Fruit fly (Drosophila melanogaster) whole organism, prepupa: Measurements from ENCODE around the gene Gapvd1.

ENCODE experiments used
- CG10631 ChIP-seq: fragments of 200-800 bp; sonication (Bioruptor generic); optimal IDR thresholded peaks from 2 replicates; lab custom pipeline; 2016; ENCODE audit warnings: missing biosample characterization, missing genetic modification characterization
- CG11762 ChIP-seq: fragments of 200-800 bp; sonication (Bioruptor generic); optimal IDR thresholded peaks from 3 replicates; lab custom pipeline; 2016; ENCODE audit warnings: missing biosample characterization, missing genetic modification characterization; ENCODE audit not compliant: insufficient read depth
- CG15336 ChIP-seq: fragments of 200-800 bp; sonication (Bioruptor generic); IDR thresholded peaks from 2 replicates; pipeline ENCODE4 v1.3.6; 2022; ENCODE audit warnings: missing biosample characterization, missing genetic modification characterization
- CG16779 ChIP-seq: fragments of 200-800 bp; sonication (Bioruptor generic); optimal IDR thresholded peaks from 3 replicates; lab custom pipeline; 2017; ENCODE audit warnings: missing biosample characterization, mild to moderate bottlenecking, missing genetic modification characterization
- CG31627 ChIP-seq: fragments of 200-800 bp; sonication (Bioruptor generic); optimal IDR thresholded peaks from 3 replicates; lab custom pipeline; 2016; ENCODE audit warnings: missing biosample characterization, missing genetic modification characterization
- CG32006 ChIP-seq: fragments of 200-800 bp; sonication (Bioruptor generic); optimal IDR thresholded peaks from 3 replicates; lab custom pipeline; 2017; ENCODE audit warnings: missing biosample characterization, mild to moderate bottlenecking, missing genetic modification characterization
- CG3919 ChIP-seq: fragments of 200-800 bp; sonication (Bioruptor generic); optimal IDR thresholded peaks from 3 replicates; lab custom pipeline; 2016; ENCODE audit warnings: missing biosample characterization, missing genetic modification characterization
- CG6276 ChIP-seq: fragments of 200-800 bp; sonication (Bioruptor generic); optimal IDR thresholded peaks from 2 replicates; lab custom pipeline; 2017; ENCODE audit warnings: missing biosample characterization, mild to moderate bottlenecking, missing genetic modification characterization
- CG6792 ChIP-seq: fragments of 200-800 bp; sonication (Bioruptor generic); optimal IDR thresholded peaks from 3 replicates; lab custom pipeline; 2016; ENCODE audit warnings: missing biosample characterization, missing genetic modification characterization
- CG6808 ChIP-seq: fragments of 200-800 bp; sonication (Bioruptor generic); optimal IDR thresholded peaks from 3 replicates; lab custom pipeline; 2017; ENCODE audit warnings: missing biosample characterization, missing genetic modification characterization, mild to moderate bottlenecking, moderate library complexity, missing genetic modification reagents
- CG6854 ChIP-seq: fragments of 200-800 bp; sonication (Bioruptor generic); optimal IDR thresholded peaks from 2 replicates; lab custom pipeline; 2017; ENCODE audit warnings: missing biosample characterization, mild to moderate bottlenecking, missing genetic modification characterization
- CG7368 ChIP-seq: fragments of 200-800 bp; sonication (Bioruptor generic); optimal IDR thresholded peaks from 3 replicates; lab custom pipeline; 2016; ENCODE audit warnings: missing biosample characterization, missing genetic modification characterization
- CG8119 ChIP-seq: fragments of 200-800 bp; sonication (Bioruptor generic); IDR thresholded peaks from 3 replicates; pipeline ENCODE4 v1.3.6; 2022; ENCODE audit warnings: missing biosample characterization, missing genetic modification characterization
- CG8319 ChIP-seq: fragments of 200-800 bp; sonication (Bioruptor generic); optimal IDR thresholded peaks from 3 replicates; lab custom pipeline; 2016; ENCODE audit warnings: missing biosample characterization, missing genetic modification characterization
- CG8632 ChIP-seq: fragments of 200-800 bp; sonication (Bioruptor generic); optimal IDR thresholded peaks from 3 replicates; lab custom pipeline; 2016; ENCODE audit warnings: missing biosample characterization, missing genetic modification characterization
- CG9139 ChIP-seq: fragments of 200-800 bp; sonication (Bioruptor generic); optimal IDR thresholded peaks from 3 replicates; lab custom pipeline; 2017; ENCODE audit warnings: missing biosample characterization, mild to moderate bottlenecking, missing genetic modification characterization
- Eip75B ChIP-seq: fragments of 200-800 bp; sonication (Bioruptor generic); optimal IDR thresholded peaks from 3 replicates; lab custom pipeline; 2016; ENCODE audit warnings: missing biosample characterization, missing genetic modification characterization
- Eip78C ChIP-seq: fragments of 200-800 bp; sonication (Bioruptor generic); peaks from one replicate; lab custom pipeline; 2016; ENCODE audit warnings: missing biosample characterization, missing genetic modification characterization
- Eip93F ChIP-seq: fragments of 200-800 bp; sonication (Bioruptor generic); optimal IDR thresholded peaks from 2 replicates; lab custom pipeline; 2016; ENCODE audit warnings: missing biosample characterization, mild to moderate bottlenecking, missing genetic modification characterization
- Ets21C ChIP-seq: fragments of 200-800 bp; sonication (Bioruptor generic); optimal IDR thresholded peaks from 3 replicates; lab custom pipeline; 2016; ENCODE audit warnings: missing biosample characterization, missing genetic modification characterization
- Ets96B ChIP-seq: fragments of 200-800 bp; optimal IDR thresholded peaks from 2 replicates; lab custom pipeline; 2019; ENCODE audit warnings: missing biosample characterization, mild to moderate bottlenecking, missing genetic modification characterization, moderate library complexity
- Gug ChIP-seq: fragments of 200-800 bp; sonication (Bioruptor generic); IDR thresholded peaks from 2 replicates; pipeline ENCODE4 v1.3.6; 2022; ENCODE audit warnings: missing biosample characterization, missing genetic modification characterization
- Hr38 ChIP-seq: sonication (Bioruptor generic); optimal IDR thresholded peaks from 2 replicates; lab custom pipeline; 2016; ENCODE audit warnings: missing biosample characterization, missing genetic modification characterization
- Hr39 ChIP-seq: fragments of 200-800 bp; sonication (Bioruptor generic); optimal IDR thresholded peaks from 2 replicates; lab custom pipeline; 2016; ENCODE audit warnings: missing biosample characterization, missing genetic modification characterization
- Hr4 ChIP-seq: fragments of 200-800 bp; sonication (Bioruptor generic); optimal IDR thresholded peaks from 3 replicates; lab custom pipeline; 2016; ENCODE audit warnings: missing biosample characterization, missing genetic modification characterization
- OdsH ChIP-seq: fragments of 200-800 bp; sonication (Bioruptor generic); optimal IDR thresholded peaks from 3 replicates; lab custom pipeline; 2016; ENCODE audit warnings: missing biosample characterization, missing genetic modification characterization
- Smox ChIP-seq: fragments of 200-800 bp; sonication (Bioruptor generic); optimal IDR thresholded peaks from 3 replicates; lab custom pipeline; 2016; ENCODE audit warnings: missing biosample characterization, missing genetic modification characterization
- Sox102F ChIP-seq: fragments of 200-800 bp; sonication (Bioruptor generic); optimal IDR thresholded peaks from 2 replicates; lab custom pipeline; 2016; ENCODE audit warnings: missing biosample characterization, mild to moderate bottlenecking, missing genetic modification characterization
- Sox14 ChIP-seq: fragments of 200-800 bp; sonication (Bioruptor generic); optimal IDR thresholded peaks from 3 replicates; lab custom pipeline; 2016; ENCODE audit warnings: missing biosample characterization, missing genetic modification characterization
- Sox15 ChIP-seq: fragments of 200-800 bp; sonication (Bioruptor generic); optimal IDR thresholded peaks from 3 replicates; lab custom pipeline; 2016; ENCODE audit warnings: missing biosample characterization, missing genetic modification characterization
- achi ChIP-seq: fragments of 200-800 bp; sonication (Bioruptor generic); optimal IDR thresholded peaks from 3 replicates; lab custom pipeline; 2016; ENCODE audit warnings: missing biosample characterization, missing genetic modification characterization
- acj6 ChIP-seq: fragments of 200-800 bp; sonication (Bioruptor generic); optimal IDR thresholded peaks from 3 replicates; lab custom pipeline; 2016; ENCODE audit warnings: missing biosample characterization, missing genetic modification characterization
- cyc ChIP-seq: fragments of 200-800 bp; sonication (Bioruptor generic); optimal IDR thresholded peaks from 3 replicates; lab custom pipeline; 2016; ENCODE audit warnings: missing biosample characterization, missing genetic modification characterization
- dac ChIP-seq: fragments of 200-800 bp; sonication (Bioruptor generic); optimal IDR thresholded peaks from 2 replicates; lab custom pipeline; 2017; ENCODE audit warnings: missing biosample characterization, mild to moderate bottlenecking, missing genetic modification characterization
- dsx ChIP-seq: fragments of 200-800 bp; optimal IDR thresholded peaks from 3 replicates; lab custom pipeline; 2019; ENCODE audit warnings: missing biosample characterization, mild to moderate bottlenecking, missing genetic modification characterization, moderate library complexity; ENCODE audit not compliant: poor library complexity, severe bottlenecking
- esn ChIP-seq: fragments of 200-800 bp; sonication (Bioruptor generic); optimal IDR thresholded peaks from 2 replicates; lab custom pipeline; 2016; ENCODE audit warnings: missing biosample characterization, mild to moderate bottlenecking, missing genetic modification characterization, moderate library complexity
- fd85E ChIP-seq: fragments of 200-800 bp; sonication (Bioruptor generic); optimal IDR thresholded peaks from 3 replicates; lab custom pipeline; 2016; ENCODE audit warnings: missing biosample characterization, missing genetic modification characterization
- fkh ChIP-seq: fragments of 200-800 bp; sonication (Bioruptor generic); optimal IDR thresholded peaks from 3 replicates; lab custom pipeline; 2017; ENCODE audit warnings: missing biosample characterization, mild to moderate bottlenecking, missing genetic modification characterization, moderate library complexity
- lz ChIP-seq: fragments of 200-800 bp; sonication (Bioruptor generic); optimal IDR thresholded peaks from 3 replicates; lab custom pipeline; 2016; ENCODE audit warnings: missing biosample characterization, missing genetic modification characterization
- net ChIP-seq: fragments of 200-800 bp; sonication (Bioruptor generic); optimal IDR thresholded peaks from 3 replicates; lab custom pipeline; 2016; ENCODE audit warnings: missing biosample characterization, missing genetic modification characterization
- pdm3 ChIP-seq: fragments of 200-800 bp; sonication (Bioruptor generic); optimal IDR thresholded peaks from 3 replicates; lab custom pipeline; 2016; ENCODE audit warnings: missing biosample characterization, missing genetic modification characterization
- salr ChIP-seq, 2 experiments: fragments of 200-800 bp; sonication (Bioruptor generic); optimal IDR thresholded peaks; 3 replicates each; lab custom pipeline; 2016 to 2018; ENCODE audit warnings: missing biosample characterization in 2 of 2, missing genetic modification characterization in 2 of 2, mild to moderate bottlenecking in 1 of 2
- spab ChIP-seq: fragments of 200-800 bp; sonication (Bioruptor generic); optimal IDR thresholded peaks from 2 replicates; lab custom pipeline; 2017; ENCODE audit warnings: missing biosample characterization, mild to moderate bottlenecking, missing genetic modification characterization, missing genetic modification reagents
- ss ChIP-seq, 2 experiments: fragments of 200-800 bp; sonication (Bioruptor generic); optimal IDR thresholded peaks; 2 replicates in 1 of 2; 3 replicates in 1 of 2; lab custom pipeline; 2017 to 2018; ENCODE audit warnings: mild to moderate bottlenecking in 2 of 2, missing biosample characterization in 2 of 2, missing genetic modification characterization in 2 of 2, moderate library complexity in 1 of 2
- svp ChIP-seq: fragments of 200-800 bp; sonication (Bioruptor generic); peaks from one replicate; lab custom pipeline; 2016; ENCODE audit warnings: missing biosample characterization, missing genetic modification characterization
- topi ChIP-seq: fragments of 200-800 bp; sonication (Bioruptor generic); optimal IDR thresholded peaks from 3 replicates; lab custom pipeline; 2016; ENCODE audit warnings: missing biosample characterization, missing genetic modification characterization
- vri ChIP-seq: fragments of 200-800 bp; sonication (Bioruptor generic); optimal IDR thresholded peaks from 3 replicates; lab custom pipeline; 2016; ENCODE audit warnings: missing biosample characterization, mild to moderate bottlenecking, missing genetic modification characterization

Gene Gapvd1

dm6 chrX:11322659-11323058, 2.5 kb upstream of the Gapvd1 start:
- TF ChIP-seq Sox15 (GFP tag; lab: Kevin White, UChicago): no peak
- TF ChIP-seq Eip78C (GFP tag; lab: Kevin White, UChicago): peak; percentile 32
- TF ChIP-seq CG16779: no peak
- TF ChIP-seq Eip75B (GFP tag; lab: Kevin White, UChicago): no peak
- TF ChIP-seq CG6792 (GFP tag; lab: Kevin White, UChicago): no peak
- TF ChIP-seq lz (GFP tag; lab: Kevin White, UChicago): no peak
- no peak for TF ChIP-seq Eip93F (GFP tag; lab: Kevin White, UChicago)
- TF ChIP-seq CG6808 (GFP tag; lab: Kevin White, UChicago): no peak
- TF ChIP-seq net (GFP tag; lab: Kevin White, UChicago): no peak
- no peak for TF ChIP-seq dac (GFP tag; lab: Kevin White, UChicago)
- TF ChIP-seq CG32006: no peak
- no peak for TF ChIP-seq spab (GFP tag; lab: Kevin White, UChicago)
- TF ChIP-seq CG8119 (GFP tag; lab: Robert Waterston, UW): no peak
- TF ChIP-seq Sox14: no peak
- TF ChIP-seq ss (GFP tag; optimal IDR thresholded peaks at IDR 0.05; lab: Kevin White, UChicago): no peak
- no peak for TF ChIP-seq Ets21C
- TF ChIP-seq CG10631 (GFP tag; lab: Kevin White, UChicago): no peak
- no peak for TF ChIP-seq Hr39
- TF ChIP-seq svp (GFP tag; lab: Kevin White, UChicago): peak; percentile 81
- peak; percentile 42 for TF ChIP-seq fkh

dm6 chrX:11326213-11326731, 1.1 kb downstream of the Gapvd1 start:
- TF ChIP-seq OdsH (GFP tag; lab: Kevin White, UChicago): peak; percentile 78
- TF ChIP-seq CG7368 (GFP tag; lab: Kevin White, UChicago): peak; percentile 43
- TF ChIP-seq CG10631 (GFP tag; lab: Kevin White, UChicago): peak; percentile 72
- peak; percentile 79 for TF ChIP-seq CG15336 (GFP tag; lab: Robert Waterston, UW)
- peak; percentile 72 for TF ChIP-seq Ets96B (tag; lab: Kevin White, UChicago)
- TF ChIP-seq CG6808 (GFP tag; lab: Kevin White, UChicago): peak; percentile 76
- TF ChIP-seq CG8319 (GFP tag; lab: Kevin White, UChicago): peak; percentile 33
- peak; percentile 68 for TF ChIP-seq lz (GFP tag; lab: Kevin White, UChicago)
- peak; percentile 68 for TF ChIP-seq Hr39
- peak; percentile 72 for TF ChIP-seq topi
- peak; percentile 62 for TF ChIP-seq cyc (GFP tag; lab: Kevin White, UChicago)
- TF ChIP-seq CG32006: peak; percentile 84
- TF ChIP-seq acj6 (GFP tag; lab: Kevin White, UChicago): peak; percentile 81
- peak; percentile 74 for TF ChIP-seq Sox102F
- peak; percentile 67 for TF ChIP-seq CG11762 (GFP tag; lab: Kevin White, UChicago)
- peak; percentile 70 for TF ChIP-seq Smox
- TF ChIP-seq vri (GFP tag; lab: Kevin White, UChicago): peak; percentile 65
- peak; percentile 70 for TF ChIP-seq CG3919 (GFP tag; lab: Kevin White, UChicago)
- peak; percentile 84 for TF ChIP-seq Hr4 (GFP tag; lab: Kevin White, UChicago)
- TF ChIP-seq CG16779: peak; percentile 59
- TF ChIP-seq Sox14: peak; percentile 77
- TF ChIP-seq CG8632 (GFP tag; lab: Kevin White, UChicago): peak; percentile 60
- TF ChIP-seq CG31627: peak; percentile 75
- peak; percentile 34 for TF ChIP-seq fd85E (GFP tag; lab: Kevin White, UChicago)
- TF ChIP-seq dac (GFP tag; lab: Kevin White, UChicago): peak; percentile 39
- TF ChIP-seq Ets21C: peak; percentile 58
- TF ChIP-seq achi (GFP tag; lab: Kevin White, UChicago): peak; percentile 65
- TF ChIP-seq CG8119 (GFP tag; lab: Robert Waterston, UW): peak; percentile 84
- peak; percentile 58; the same call in 1 of the 2 replicates for TF ChIP-seq Gug (GFP tag; lab: Robert Waterston, UW)
- TF ChIP-seq pdm3 (GFP tag; lab: Kevin White, UChicago): peak; percentile 83
- peak in 1 of 2 experiments; percentile 52 for TF ChIP-seq ss (GFP tag; optimal IDR thresholded peaks at IDR 0.05; lab: Kevin White, UChicago)
- TF ChIP-seq net (GFP tag; lab: Kevin White, UChicago): peak; percentile 74
- peak; percentile 63 for TF ChIP-seq CG9139 (GFP tag; lab: Kevin White, UChicago)
- TF ChIP-seq esn: peak; percentile 78
- TF ChIP-seq Eip78C (GFP tag; lab: Kevin White, UChicago): peak; percentile 95
- peak; percentile 97 for TF ChIP-seq fkh
- peak; percentile 60 for TF ChIP-seq dsx (GFP tag; lab: Kevin White, UChicago)
- peak; percentile 79 for TF ChIP-seq CG6276 (GFP tag; lab: Kevin White, UChicago)
- TF ChIP-seq salr (GFP tag; optimal IDR thresholded peaks at IDR 0.05; lab: Kevin White, UChicago): peak in 1 of 2 experiments; percentile 54
- TF ChIP-seq Hr38 (GFP tag; lab: Kevin White, UChicago): no peak
- no peak for TF ChIP-seq Eip93F (GFP tag; lab: Kevin White, UChicago)
- no peak for TF ChIP-seq CG6854 (GFP tag; lab: Kevin White, UChicago)
